Worm (Caenorhabditis elegans) whole organism, L4 larva: ENCODE results near the gene paqr-3.

Experiments used
- daf-8 ChIP-seq: fragments of 200-800 bp; sonication (Bioruptor generic); IDR thresholded peaks from 2 replicates; pipeline ENCODE4 v1.3.6; 2022; ENCODE audit warnings: missing genetic modification characterization, missing compliant biosample characterization
- mdl-1 ChIP-seq, 2 experiments: fragments of 150-350 bp in 1 of 2; sonication (generic microtip) in 1 of 2; optimal IDR thresholded peaks; 2 replicates each; lab custom pipeline; 2014 to 2017; ENCODE audit warnings: missing biosample characterization in 2 of 2, missing genetic modification characterization in 2 of 2
- mdt-29 ChIP-seq: fragments of 200-800 bp; sonication (Bioruptor generic); IDR thresholded peaks from 2 replicates; pipeline ENCODE4 v1.3.6; 2022; ENCODE audit warnings: missing genetic modification reagents, missing genetic modification characterization, missing compliant biosample characterization
- mxl-2 ChIP-seq: fragments of 200-800 bp; sonication (Bioruptor generic); conservative IDR thresholded peaks from 2 replicates; pipeline ENCODE4 v1.3.6; 2022; ENCODE audit warnings: missing genetic modification reagents, missing genetic modification characterization, missing compliant biosample characterization
- nhr-11 ChIP-seq: fragments of 150-350 bp; optimal IDR thresholded peaks from 2 replicates; lab custom pipeline; 2014; ENCODE audit warnings: missing biosample characterization, missing genetic modification characterization
- nhr-111 ChIP-seq: fragments of 200-800 bp; sonication (Bioruptor generic); optimal IDR thresholded peaks from 2 replicates; lab custom pipeline; 2018; ENCODE audit warnings: mild to moderate bottlenecking, missing genetic modification characterization, missing compliant biosample characterization
- nhr-77 ChIP-seq: fragments of 150-350 bp; optimal IDR thresholded peaks from 2 replicates; lab custom pipeline; 2014; ENCODE audit warnings: missing biosample characterization, missing genetic modification characterization
- ztf-11 ChIP-seq: fragments of 150-350 bp; optimal IDR thresholded peaks from 2 replicates; lab custom pipeline; 2014; ENCODE audit warnings: missing biosample characterization, missing genetic modification characterization

ce11 chrIV:14383474-14383873 lies at the start of gene paqr-3:
- TF ChIP-seq mdl-1 (tag; optimal IDR thresholded peaks at IDR 0.05; lab: Kevin White, UChicago), result no peak
- TF ChIP-seq mxl-2 (GFP tag; lab: Robert Waterston, UW), result no peak
- TF ChIP-seq nhr-111 (GFP tag; lab: Kevin White, UChicago), result no peak
- TF ChIP-seq nhr-11 (tag; lab: Kevin White, UChicago), result no peak
- TF ChIP-seq ztf-11, result no peak
- TF ChIP-seq nhr-77 (tag; lab: Kevin White, UChicago), result no peak
- TF ChIP-seq daf-8 (GFP tag; lab: Robert Waterston, UW), result no peak
- TF ChIP-seq mdt-29 (GFP tag; lab: Robert Waterston, UW), result no peak
